Fruit fly (Drosophila melanogaster): ENCODE measurements around the gene Seipin.

Gene Seipin

DNA sequence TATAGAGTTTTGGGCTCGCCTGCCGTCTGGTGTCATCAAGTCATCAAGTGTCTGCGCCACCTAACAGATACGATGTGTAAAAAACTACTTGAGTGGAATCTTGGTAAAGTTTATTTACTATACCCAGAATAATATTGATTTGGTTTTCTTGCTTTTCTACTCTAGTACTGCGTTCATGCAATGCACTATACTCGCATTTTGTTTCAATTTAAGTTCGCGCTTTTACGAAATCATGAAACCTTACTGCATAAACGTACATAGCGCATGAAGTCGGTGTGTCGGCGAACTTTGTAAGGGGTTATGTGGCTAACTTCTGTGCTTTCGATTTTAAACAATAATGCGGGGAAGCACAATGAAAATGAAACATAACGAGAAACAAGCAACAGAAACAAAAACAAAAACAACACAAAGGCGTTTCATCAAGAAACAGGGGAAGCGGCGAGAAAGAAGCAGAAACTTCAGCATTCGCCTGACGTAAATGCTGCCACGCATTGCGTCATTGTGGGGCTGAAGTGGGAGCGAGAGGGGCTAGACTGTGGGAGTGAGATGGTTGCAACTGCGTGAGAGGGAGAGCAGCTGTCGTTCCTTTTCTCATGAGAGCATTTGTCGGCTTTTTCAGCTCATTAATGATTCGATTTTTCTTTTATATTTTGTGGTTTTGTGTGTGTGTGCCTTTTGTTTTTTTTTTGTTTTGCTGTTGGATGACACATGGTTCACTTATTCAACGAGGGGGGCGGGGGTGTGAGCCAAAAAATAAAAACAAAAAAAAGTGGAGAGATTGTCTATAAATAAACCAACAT, 32.7 kb downstream of the Seipin start:
- TF ChIP-seq ttk (optimal IDR thresholded peaks at IDR 0.05): no peak
- no peak for TF ChIP-seq h (optimal IDR thresholded peaks at IDR 0.05)
- no peak for TF ChIP-seq Myc (optimal IDR thresholded peaks at IDR 0.05)
- TF ChIP-seq psq (optimal IDR thresholded peaks at IDR 0.05): no peak
- no peak for TF ChIP-seq Sin3A (optimal IDR thresholded peaks at IDR 0.05)
- TF ChIP-seq insv (optimal IDR thresholded peaks at IDR 0.05): no peak

DNA sequence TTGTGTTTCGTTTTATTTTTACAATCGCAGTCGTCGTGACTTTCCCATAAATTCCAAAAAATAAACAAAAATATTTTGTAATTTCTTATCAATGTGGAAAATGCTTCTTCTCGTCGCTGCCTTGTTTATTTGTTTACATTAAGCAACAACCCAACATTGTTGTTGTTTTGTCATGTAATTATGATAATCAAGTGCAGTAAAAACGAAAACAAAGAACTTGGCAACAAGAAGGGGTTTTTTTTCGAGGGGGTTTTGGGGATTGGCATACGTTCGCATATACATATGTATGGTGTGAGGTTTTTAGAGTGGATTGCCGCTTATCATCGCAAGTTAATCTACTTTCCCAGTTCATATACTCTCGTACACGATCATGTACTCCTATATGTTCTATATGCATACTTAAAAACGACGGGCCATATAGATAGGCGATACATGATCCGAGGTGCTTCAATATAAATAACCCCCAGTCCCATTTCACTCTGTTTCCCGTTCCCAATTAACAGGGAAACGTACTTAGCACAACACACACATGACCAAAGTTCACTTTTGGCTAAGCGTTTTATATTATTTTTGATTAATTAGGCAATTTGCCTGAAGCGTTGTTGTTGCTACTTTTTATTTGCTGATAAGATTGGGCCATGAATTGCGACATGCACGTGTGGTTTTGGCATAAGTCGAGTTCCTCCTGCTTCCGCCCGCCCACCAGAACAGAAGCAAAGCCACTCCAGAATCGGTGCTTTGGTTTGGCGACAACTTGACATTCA, 34.1 kb downstream of the Seipin start:
- TF ChIP-seq Sin3A (optimal IDR thresholded peaks at IDR 0.05) (no peak), insv (optimal IDR thresholded peaks at IDR 0.05) (no peak), psq (optimal IDR thresholded peaks at IDR 0.05) (no peak), ttk (optimal IDR thresholded peaks at IDR 0.05) (no peak), Myc (optimal IDR thresholded peaks at IDR 0.05) (no peak), h (optimal IDR thresholded peaks at IDR 0.05) (no peak)

DNA sequence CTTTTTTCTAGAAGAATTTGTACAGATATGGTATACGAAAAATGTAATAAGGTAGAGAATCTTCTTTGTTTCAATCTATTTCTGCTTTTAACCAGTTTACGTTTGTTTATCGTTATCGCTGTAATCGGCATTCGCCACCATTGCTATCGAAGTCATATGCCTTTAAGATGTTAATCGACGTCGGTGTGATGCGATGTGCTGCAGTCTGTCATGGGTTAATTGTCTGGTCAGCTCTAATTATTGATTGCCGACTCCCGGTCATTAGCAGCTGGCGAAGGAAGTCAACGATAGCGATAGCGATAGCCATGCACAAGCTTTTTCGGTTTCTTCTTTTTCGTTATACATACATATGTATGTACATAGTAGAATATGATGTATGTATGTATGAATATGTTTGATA, 35.9 kb downstream of the Seipin start:
- TF ChIP-seq h (optimal IDR thresholded peaks at IDR 0.05): no peak
- no peak for TF ChIP-seq psq (optimal IDR thresholded peaks at IDR 0.05)
- no peak for TF ChIP-seq Sin3A (optimal IDR thresholded peaks at IDR 0.05)
- no peak for TF ChIP-seq Myc (optimal IDR thresholded peaks at IDR 0.05)
- no peak for TF ChIP-seq ttk (optimal IDR thresholded peaks at IDR 0.05)
- TF ChIP-seq insv (optimal IDR thresholded peaks at IDR 0.05): no peak

- TF ChIP-seq h (optimal IDR thresholded peaks at IDR 0.05) (no peak), ttk (optimal IDR thresholded peaks at IDR 0.05) (no peak), psq (optimal IDR thresholded peaks at IDR 0.05) (no peak), Myc (optimal IDR thresholded peaks at IDR 0.05) (no peak), insv (optimal IDR thresholded peaks at IDR 0.05) (no peak), Sin3A (optimal IDR thresholded peaks at IDR 0.05) (no peak)
These were observed 36.4 kb downstream of the Seipin start for dm6 chrX:2655998-2656397.

- no peak for TF ChIP-seq Sin3A (optimal IDR thresholded peaks at IDR 0.05)
- no peak for TF ChIP-seq psq (optimal IDR thresholded peaks at IDR 0.05)
- TF ChIP-seq insv (optimal IDR thresholded peaks at IDR 0.05): no peak
- TF ChIP-seq ttk (optimal IDR thresholded peaks at IDR 0.05): no peak
- no peak for TF ChIP-seq Myc (optimal IDR thresholded peaks at IDR 0.05)
- TF ChIP-seq h (optimal IDR thresholded peaks at IDR 0.05): no peak
These were observed 37.6 kb downstream of the Seipin start for dm6 chrX:2657220-2657619.

DNA sequence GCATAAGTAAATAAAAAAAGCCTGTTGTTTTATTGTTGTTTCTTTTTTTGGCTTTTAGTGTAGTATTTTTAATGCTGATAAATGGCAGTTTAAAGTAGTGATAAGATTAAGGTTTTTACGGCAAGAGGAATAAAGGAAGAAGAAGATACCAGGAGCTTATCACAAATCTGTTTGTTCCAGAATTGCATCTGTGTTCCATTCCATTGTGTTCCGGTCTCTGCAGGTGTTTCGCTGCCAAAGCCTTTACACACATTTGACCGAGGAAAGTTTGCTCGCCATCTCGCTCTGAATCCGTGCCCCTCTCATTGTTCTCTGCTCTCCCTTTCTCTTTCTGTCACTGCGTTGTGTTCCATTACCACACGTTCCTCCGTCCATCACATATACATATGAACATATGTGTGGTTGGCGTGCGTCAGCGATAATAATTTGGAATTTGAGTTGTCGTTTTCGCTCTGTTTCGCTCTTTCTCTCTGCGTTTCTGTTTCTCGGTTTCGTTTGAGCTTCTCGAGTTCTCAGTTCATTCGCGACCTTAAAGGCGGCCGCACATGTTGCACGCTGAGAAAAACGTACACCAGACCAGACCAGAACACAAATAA, 38.8 kb downstream of the Seipin start:
- TF ChIP-seq ttk (optimal IDR thresholded peaks at IDR 0.05) (no peak), psq (optimal IDR thresholded peaks at IDR 0.05) (no peak)

DNA sequence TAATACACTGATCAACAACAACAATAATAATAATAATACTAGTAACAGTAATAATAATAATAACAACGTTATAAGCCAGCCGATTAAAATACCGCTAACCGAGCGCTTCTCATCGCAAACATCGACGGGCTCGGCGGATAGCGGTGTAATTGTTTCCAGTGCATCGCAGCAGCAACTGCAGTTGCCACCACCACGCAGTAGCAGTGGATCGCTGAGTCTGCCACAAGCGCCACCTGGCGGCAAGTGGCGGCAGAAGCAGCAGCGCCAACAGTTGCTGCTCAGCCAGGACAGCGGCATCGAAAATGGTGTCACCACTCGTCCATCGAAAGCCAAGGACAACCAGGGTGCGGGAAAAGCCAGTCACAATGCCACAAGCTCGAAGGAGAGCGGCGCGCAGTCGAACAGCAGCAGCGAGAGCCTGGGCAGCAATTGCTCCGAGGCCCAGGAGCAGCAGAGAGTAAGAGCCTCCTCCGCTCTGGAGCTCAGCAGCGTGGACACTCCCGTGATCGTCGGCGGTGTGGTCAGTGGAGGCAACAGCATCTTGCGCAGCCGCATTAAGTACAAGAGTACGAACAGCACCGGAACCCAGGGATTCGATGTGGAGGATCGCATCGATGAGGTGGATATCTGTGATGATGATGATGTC, 40.0 kb downstream of the Seipin start:
- no peak for TF ChIP-seq psq (optimal IDR thresholded peaks at IDR 0.05)
- no peak for TF ChIP-seq Myc (optimal IDR thresholded peaks at IDR 0.05)
- no peak for TF ChIP-seq h (optimal IDR thresholded peaks at IDR 0.05)
- TF ChIP-seq Sin3A (optimal IDR thresholded peaks at IDR 0.05): no peak
- TF ChIP-seq ttk (optimal IDR thresholded peaks at IDR 0.05): no peak
- no peak for TF ChIP-seq insv (optimal IDR thresholded peaks at IDR 0.05)

- TF ChIP-seq Myc (optimal IDR thresholded peaks at IDR 0.05) (no peak), Sin3A (optimal IDR thresholded peaks at IDR 0.05) (no peak), insv (optimal IDR thresholded peaks at IDR 0.05) (no peak), psq (optimal IDR thresholded peaks at IDR 0.05) (no peak), ttk (optimal IDR thresholded peaks at IDR 0.05) (no peak), h (optimal IDR thresholded peaks at IDR 0.05) (no peak)
These were observed 42.2 kb downstream of the Seipin start for dm6 chrX:2661758-2662157.

dm6 chrX:2662540-2663133, 43.0 kb downstream of the Seipin start:
- no peak for TF ChIP-seq psq (optimal IDR thresholded peaks at IDR 0.05)
- TF ChIP-seq h (optimal IDR thresholded peaks at IDR 0.05): no peak
- TF ChIP-seq Myc (optimal IDR thresholded peaks at IDR 0.05): no peak
- no peak for TF ChIP-seq Sin3A (optimal IDR thresholded peaks at IDR 0.05)
- no peak for TF ChIP-seq ttk (optimal IDR thresholded peaks at IDR 0.05)
- TF ChIP-seq insv (optimal IDR thresholded peaks at IDR 0.05): no peak

- TF ChIP-seq Sin3A (optimal IDR thresholded peaks at IDR 0.05): no peak
- no peak for TF ChIP-seq psq (optimal IDR thresholded peaks at IDR 0.05)
- no peak for TF ChIP-seq ttk (optimal IDR thresholded peaks at IDR 0.05)
- TF ChIP-seq h (optimal IDR thresholded peaks at IDR 0.05): no peak
- no peak for TF ChIP-seq Myc (optimal IDR thresholded peaks at IDR 0.05)
- no peak for TF ChIP-seq insv (optimal IDR thresholded peaks at IDR 0.05)
These were observed 43.8 kb downstream of the Seipin start for dm6 chrX:2663416-2663815.

Measured in Kc167 (cell line).